Worm (Caenorhabditis elegans) whole organism, midembryonic: ENCODE results near the gene rps-1.

Source experiments
- T22C8.4 ChIP-seq: fragments of 200-800 bp; sonication (Bioruptor generic); IDR thresholded peaks from 2 replicates; pipeline ENCODE4 v1.3.6; 2022; ENCODE audit warnings: missing genetic modification characterization, missing compliant biosample characterization
- cog-1 ChIP-seq: sonication (generic microtip); optimal IDR thresholded peaks from 2 replicates; lab custom pipeline; 2016; ENCODE audit warnings: missing genetic modification characterization, missing compliant biosample characterization
- flt-1 ChIP-seq: fragments of 200-800 bp; sonication (Bioruptor generic); IDR thresholded peaks from 2 replicates; pipeline ENCODE4 v1.3.6; 2022; ENCODE audit warnings: missing genetic modification characterization, missing compliant biosample characterization
- med-1 ChIP-seq: sonication (generic microtip); optimal IDR thresholded peaks from 2 replicates; lab custom pipeline; 2017; ENCODE audit warnings: missing genetic modification characterization, mild to moderate bottlenecking, missing compliant biosample characterization, antibody characterized with exemption, missing genetic modification reagents; ENCODE audit not compliant: insufficient read depth
- ref-1 ChIP-seq: fragments of 200-800 bp; sonication (Bioruptor generic); conservative IDR thresholded peaks from 2 replicates; pipeline ENCODE4 v1.3.6; 2022; ENCODE audit warnings: missing genetic modification reagents, missing genetic modification characterization, missing compliant biosample characterization
- tab-1 ChIP-seq: fragments of 200-800 bp; sonication (Bioruptor generic); IDR thresholded peaks from 2 replicates; pipeline ENCODE4 v1.3.6; 2022; ENCODE audit warnings: missing genetic modification characterization, missing compliant biosample characterization
- ztf-23 ChIP-seq: fragments of 200-800 bp; sonication (Bioruptor generic); IDR thresholded peaks from 2 replicates; pipeline ENCODE4 v1.3.6; 2022; ENCODE audit warnings: missing genetic modification reagents, missing genetic modification characterization, missing compliant biosample characterization
- ztf-29 ChIP-seq: fragments of 200-800 bp; sonication (Bioruptor generic); IDR thresholded peaks from 2 replicates; pipeline ENCODE4 v1.3.6; 2022; ENCODE audit warnings: missing genetic modification reagents, missing genetic modification characterization, missing compliant biosample characterization

DNA sequence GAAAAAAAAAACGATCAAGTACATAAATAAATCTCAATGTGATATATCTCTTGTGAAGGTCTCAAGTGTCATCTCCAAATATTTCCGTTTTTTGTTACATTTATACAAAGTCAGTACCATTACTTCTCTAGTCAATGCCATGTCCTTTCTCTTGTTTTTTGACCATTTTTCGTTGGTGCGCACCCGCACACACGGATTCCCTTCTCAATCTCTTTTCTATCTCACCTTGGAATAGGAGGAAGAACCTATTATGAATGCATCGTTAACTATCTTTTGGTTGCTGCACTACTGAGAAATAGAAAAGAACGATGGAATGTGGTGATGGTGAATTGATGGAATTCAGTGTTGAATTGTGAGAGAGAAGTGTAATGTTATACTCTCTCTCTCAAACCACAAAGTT is 42.1 kb downstream of the rps-1 start:
- TF ChIP-seq tab-1 (GFP tag; lab: Robert Waterston, UW) (no peak), ztf-23 (GFP tag; lab: Robert Waterston, UW) (no peak), T22C8.4 (GFP tag; lab: Robert Waterston, UW) (no peak), med-1 (GFP tag; lab: Kevin White, UChicago) (no peak), ref-1 (GFP tag; lab: Robert Waterston, UW) (no peak), cog-1 (no peak), ztf-29 (GFP tag; lab: Robert Waterston, UW) (no peak), flt-1 (GFP tag; lab: Robert Waterston, UW) (no peak)
